Worm (Caenorhabditis elegans) whole organism, midembryonic: ENCODE measurements around the gene clec-260.

Experiments
- cog-1 ChIP-seq: sonication (generic microtip); optimal IDR thresholded peaks from 2 replicates; lab custom pipeline; 2016; ENCODE audit warnings: missing genetic modification characterization, missing compliant biosample characterization
- klf-2 ChIP-seq: fragments of 200-800 bp; sonication (Bioruptor generic); conservative IDR thresholded peaks from 2 replicates; pipeline ENCODE4 v1.3.6; 2022; ENCODE audit warnings: missing genetic modification reagents, missing genetic modification characterization, missing compliant biosample characterization
- ztf-29 ChIP-seq: fragments of 200-800 bp; sonication (Bioruptor generic); IDR thresholded peaks from 2 replicates; pipeline ENCODE4 v1.3.6; 2022; ENCODE audit warnings: missing genetic modification reagents, missing genetic modification characterization, missing compliant biosample characterization

ce11 chrV:19954491-19954890, 31.6 kb downstream of the clec-260 start:
- TF ChIP-seq klf-2 (no peak), ztf-29 (GFP tag; lab: Robert Waterston, UW) (no peak), cog-1 (no peak)
